Worm (Caenorhabditis elegans): ENCODE measurements around the gene srr-9.
A peak's percentile ranks its signal among the peaks of the same experiment; 100 is the strongest.

srr-9 gene

ce11 chrV:7744068-7744467, 6.3 kb downstream of the srr-9 start (continued):
- TF ChIP-seq F10B5.3 (tag; optimal IDR thresholded peaks at IDR 0.05) (no peak), lir-3 (tag; optimal IDR thresholded peaks at IDR 0.05) (no peak), zfp-3 (GFP tag; conservative IDR thresholded peaks at IDR 0.05) (no peak), daf-16 (GFP tag; optimal IDR thresholded peaks at IDR 0.05) (peak in 1 of 2 experiments; percentile 69), daf-16 (tag; optimal IDR thresholded peaks at IDR 0.05) (peak; percentile 89), set-16 (GFP tag; IDR thresholded peaks at IDR 0.05) (peak; percentile 41; the same call in 1 of the 2 replicates), nhr-25 (tag; optimal IDR thresholded peaks at IDR 0.05; ENCODE audit: borderline replicate concordance, insufficient read depth) (no peak), dpl-1 (GFP tag; optimal IDR thresholded peaks at IDR 0.05) (no peak), ces-1 (GFP tag; optimal IDR thresholded peaks at IDR 0.05) (no peak), Y48G9A.11 (GFP tag; IDR thresholded peaks at IDR 0.05) (no peak), attf-4 (tag; optimal IDR thresholded peaks at IDR 0.05) (no peak), T26A8.4 (GFP tag; IDR thresholded peaks at IDR 0.05) (0 out of 2 replicates have a peak, but pooled peaks have one; percentile 47), cey-2 (tag; optimal IDR thresholded peaks at IDR 0.05; ENCODE audit: borderline replicate concordance, insufficient read depth) (no peak), pqm-1 (tag; optimal IDR thresholded peaks at IDR 0.05) (peak; percentile 53), jun-1 (tag; optimal IDR thresholded peaks at IDR 0.05) (no peak), snpc-4 (tag; optimal IDR thresholded peaks at IDR 0.05) (no peak), skn-1 (tag; optimal IDR thresholded peaks at IDR 0.05) (no peak), spr-3 (GFP tag; optimal IDR thresholded peaks at IDR 0.05) (no peak), mdt-29 (GFP tag; IDR thresholded peaks at IDR 0.05) (peak; percentile 63; the same call in 1 of the 2 replicates), ceh-28 (tag; optimal IDR thresholded peaks at IDR 0.05) (no peak), lin-1 (GFP tag; IDR thresholded peaks at IDR 0.05) (peak; percentile 94), tra-1 (GFP tag; IDR thresholded peaks at IDR 0.05) (peak; percentile 100), tag-97 (GFP tag; IDR thresholded peaks at IDR 0.05) (no peak), lin-29 (GFP tag; IDR thresholded peaks at IDR 0.05) (no peak), lin-15B (tag; optimal IDR thresholded peaks at IDR 0.05) (no peak), dmd-8 (GFP tag; IDR thresholded peaks at IDR 0.05) (no peak), ztf-7 (tag; optimal IDR thresholded peaks at IDR 0.05) (no peak), nhr-41 (GFP tag; IDR thresholded peaks at IDR 0.05) (peak; percentile 54; the same call in 1 of the 2 replicates), ZK337.2 (GFP tag; IDR thresholded peaks at IDR 0.05) (no peak), F26F4.8 (GFP tag; conservative IDR thresholded peaks at IDR 0.05) (no peak), ceh-44 (GFP tag; IDR thresholded peaks at IDR 0.05) (no peak), ama-1 (optimal IDR thresholded peaks at IDR 0.05) (no peak), lin-39 (tag; optimal IDR thresholded peaks at IDR 0.05) (no peak), hlh-11 (tag; optimal IDR thresholded peaks at IDR 0.05) (peak; percentile 97), mes-2 (tag; optimal IDR thresholded peaks at IDR 0.05; ENCODE audit: poor library complexity, severe bottlenecking) (peak; percentile 29), aly-2 (tag; optimal IDR thresholded peaks at IDR 0.05) (no peak), fkh-10 (GFP tag; optimal IDR thresholded peaks at IDR 0.05) (no peak), T20F7.1 (GFP tag; optimal IDR thresholded peaks at IDR 0.05) (peak; percentile 37), spr-1 (tag; optimal IDR thresholded peaks at IDR 0.05) (no peak), zip-11 (GFP tag; IDR thresholded peaks at IDR 0.05) (no peak), mxl-2 (GFP tag; conservative IDR thresholded peaks at IDR 0.05) (0 out of 2 replicates have a peak, but pooled peaks have one; percentile 28), unc-130 (GFP tag; optimal IDR thresholded peaks at IDR 0.05) (no peak), F49E8.2 (tag; optimal IDR thresholded peaks at IDR 0.05; ENCODE audit: borderline replicate concordance) (no peak), vab-7 (GFP tag; IDR thresholded peaks at IDR 0.05) (no peak), daf-8 (GFP tag; IDR thresholded peaks at IDR 0.05) (no peak), zfp-2 (tag; optimal IDR thresholded peaks at IDR 0.05) (no peak), gei-8 (GFP tag; optimal IDR thresholded peaks at IDR 0.05) (peak; percentile 33), ceh-62 (tag; optimal IDR thresholded peaks at IDR 0.05) (no peak), snpc-1.2 (GFP tag; IDR thresholded peaks at IDR 0.05) (no peak), dmd-6 (GFP tag; IDR thresholded peaks at IDR 0.05) (peak; percentile 99), ztf-11 (tag; optimal IDR thresholded peaks at IDR 0.05) (no peak), F44E2.7 (GFP tag; IDR thresholded peaks at IDR 0.05) (no peak)

All from whole organism, L4 larva.